Worm (Caenorhabditis elegans): Measurements from ENCODE around the gene F19G12.11.
"Not testable (repeated sequence)": the region's sequence is repeated elsewhere in the genome, so short reads cannot be mapped to it uniquely, and the experiment has no call there.

F19G12.11 gene

ce11 chrX:1410552-1410951, 15.8 kb downstream of the F19G12.11 start, which contains the start of gene abu-2:
TSS of gene abu-2 (minus strand) at chrX:1410652.
- TF ChIP-seq bed-3 (GFP tag; optimal IDR thresholded peaks at IDR 0.05): no peak
- no peak for TF ChIP-seq sptf-1 (tag; optimal IDR thresholded peaks at IDR 0.05)
- TF ChIP-seq nhr-28 (tag; optimal IDR thresholded peaks at IDR 0.05): no peak
- TF ChIP-seq mab-5 (tag; optimal IDR thresholded peaks at IDR 0.05): no peak
- TF ChIP-seq nhr-237 (tag; optimal IDR thresholded peaks at IDR 0.05): no peak
- TF ChIP-seq tbx-8 (GFP tag; optimal IDR thresholded peaks at IDR 0.05): no peak
- TF ChIP-seq unc-39 (tag; optimal IDR thresholded peaks at IDR 0.05): no peak
- TF ChIP-seq nhr-12 (tag; optimal IDR thresholded peaks at IDR 0.05): no peak
- TF ChIP-seq nhr-76 (tag; optimal IDR thresholded peaks at IDR 0.05): no peak
- no peak for TF ChIP-seq ztf-11 (tag; optimal IDR thresholded peaks at IDR 0.05)

DNA sequence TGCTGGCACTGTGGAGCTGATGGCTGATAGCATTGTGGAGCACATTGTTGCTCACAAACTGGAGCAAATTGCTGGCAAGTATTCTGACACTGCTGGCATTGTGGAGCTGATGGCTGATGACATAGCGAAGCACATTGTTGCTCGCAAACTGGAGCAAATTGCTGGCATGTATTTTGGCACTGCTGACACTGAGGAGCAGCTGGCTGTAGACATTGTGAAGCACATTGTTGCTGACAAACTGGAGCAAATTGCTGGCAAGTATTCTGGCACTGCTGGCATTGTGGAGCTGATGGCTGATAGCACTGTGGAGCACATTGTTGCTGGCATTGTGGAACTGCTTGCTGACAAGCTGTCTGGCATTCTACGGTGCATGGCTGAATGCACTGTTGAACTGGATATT, 17.1 kb downstream of the F19G12.11 start:
- no peak for TF ChIP-seq ceh-83 (GFP tag; optimal IDR thresholded peaks at IDR 0.05)
- TF ChIP-seq mls-2 (tag; optimal IDR thresholded peaks at IDR 0.05): no peak
- TF ChIP-seq cnd-1 (tag; optimal IDR thresholded peaks at IDR 0.05): no peak
- no peak for TF ChIP-seq ceh-39 (tag; optimal IDR thresholded peaks at IDR 0.05)
- no peak for TF ChIP-seq nhr-237 (tag; optimal IDR thresholded peaks at IDR 0.05)
- no peak for TF ChIP-seq nhr-28 (tag; optimal IDR thresholded peaks at IDR 0.05)
- no peak for TF ChIP-seq lsy-2 (tag; optimal IDR thresholded peaks at IDR 0.05)
- TF ChIP-seq nhr-12 (tag; optimal IDR thresholded peaks at IDR 0.05): no peak
- no peak for TF ChIP-seq sem-2 (GFP tag; optimal IDR thresholded peaks at IDR 0.05)
- no peak for TF ChIP-seq mab-5 (tag; optimal IDR thresholded peaks at IDR 0.05)
- TF ChIP-seq snpc-4 (tag; optimal IDR thresholded peaks at IDR 0.05): no peak
- TF ChIP-seq mep-1 (tag; optimal IDR thresholded peaks at IDR 0.05): no peak
- no peak for TF ChIP-seq drap-1 (GFP tag; optimal IDR thresholded peaks at IDR 0.05)
- no peak for TF ChIP-seq ces-1 (GFP tag; optimal IDR thresholded peaks at IDR 0.05)
- no peak for TF ChIP-seq pha-4 (tag; optimal IDR thresholded peaks at IDR 0.05)
- no peak for TF ChIP-seq ztf-11 (tag; optimal IDR thresholded peaks at IDR 0.05)

DNA sequence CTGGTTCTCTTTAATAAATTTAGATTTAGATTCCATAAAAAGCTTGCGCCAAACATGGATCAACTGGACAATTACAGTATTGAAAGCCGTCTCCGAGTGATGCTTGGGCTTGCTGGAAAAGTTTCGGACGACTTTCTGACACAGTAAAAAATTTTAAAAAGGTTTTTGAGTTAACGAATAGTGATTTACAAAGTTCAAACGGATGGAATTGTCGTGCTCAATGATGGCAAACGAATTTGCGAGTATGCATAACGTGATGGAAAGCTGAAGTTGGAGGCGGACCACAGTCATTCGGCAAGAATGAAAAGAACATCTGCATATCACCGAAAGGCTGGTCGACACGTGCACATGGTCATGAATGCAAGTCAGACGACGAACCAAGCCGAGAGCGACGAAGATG, 22.4 kb downstream of the F19G12.11 start, which contains the start of gene ZK402.1:
Gene ZK402.1 (plus strand): TSS at position 301 of the 400 bp plus-strand sequence.
- TF ChIP-seq nhr-76 (tag; optimal IDR thresholded peaks at IDR 0.05); unc-62 (GFP tag; optimal IDR thresholded peaks at IDR 0.05); cnd-1 (tag; optimal IDR thresholded peaks at IDR 0.05): not testable (repeated sequence)

DNA sequence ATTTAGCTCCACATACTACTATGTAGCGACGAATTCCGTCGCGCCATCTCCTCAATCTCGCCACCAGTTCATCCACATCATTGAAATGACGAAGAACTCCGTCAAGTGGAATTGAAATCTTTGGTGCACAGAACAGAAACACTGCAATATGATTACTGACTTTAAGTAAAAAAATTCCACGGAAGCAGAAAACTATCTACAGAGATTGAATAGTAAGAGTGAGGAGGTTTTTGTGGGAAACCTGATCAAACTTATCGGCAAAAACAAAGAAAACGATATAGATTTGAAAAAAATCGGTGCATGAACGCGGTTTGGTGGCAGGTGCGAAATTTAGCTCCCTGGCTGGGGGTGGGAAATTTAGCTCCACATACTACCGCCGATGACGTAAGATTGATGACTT, 22.9 kb downstream of the F19G12.11 start, which contains the start of gene ZK402.2:
Gene ZK402.2 (plus strand): TSS at position 301 of the 400 bp plus-strand sequence.
- not testable (repeated sequence) for TF ChIP-seq ztf-11, nhr-76, nhr-28 (tag; optimal IDR thresholded peaks at IDR 0.05)

- TF ChIP-seq tbx-8 (GFP tag; optimal IDR thresholded peaks at IDR 0.05): no peak
- TF ChIP-seq mep-1 (tag; optimal IDR thresholded peaks at IDR 0.05): no peak
- TF ChIP-seq nhr-28 (tag; optimal IDR thresholded peaks at IDR 0.05): no peak
- TF ChIP-seq unc-120 (tag; optimal IDR thresholded peaks at IDR 0.05; ENCODE audit: poor library complexity, severe bottlenecking): no peak
- no peak for TF ChIP-seq unc-39 (tag; optimal IDR thresholded peaks at IDR 0.05)
- no peak for TF ChIP-seq M03D4.4 (tag; optimal IDR thresholded peaks at IDR 0.05)
Observed at ce11 chrX:1401259-1401658, 25.1 kb downstream of the F19G12.11 start, which contains the start of gene ZK402.5. TSS of gene ZK402.5 (minus strand) at chrX:1401359.

DNA sequence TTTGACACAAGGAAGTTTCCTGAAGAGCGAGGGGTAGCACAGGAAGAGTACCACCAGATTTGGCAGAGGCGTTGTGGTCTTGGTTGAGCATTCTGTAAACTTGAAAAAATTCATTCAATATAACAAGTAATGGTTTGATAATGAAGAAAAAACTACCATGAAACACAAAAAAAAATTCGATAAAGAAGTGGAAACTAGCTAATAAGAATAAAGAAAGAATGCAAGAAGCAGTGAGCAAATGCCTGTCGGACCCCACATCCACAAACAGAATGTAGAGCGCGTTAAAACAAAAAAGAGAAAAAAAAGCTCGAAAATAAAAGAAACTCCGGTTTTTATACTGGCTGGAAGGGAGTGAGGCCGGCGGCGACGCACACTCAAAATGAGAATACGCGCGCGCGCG, 28.8 kb downstream of the F19G12.11 start, which contains the start of gene H39E20.1:
Gene H39E20.1 (minus strand): TSS at position 101 of the 400 bp plus-strand sequence.
- TF ChIP-seq ces-1 (GFP tag; optimal IDR thresholded peaks at IDR 0.05) (no peak), lin-32 (GFP tag; optimal IDR thresholded peaks at IDR 0.05) (no peak), mep-1 (tag; optimal IDR thresholded peaks at IDR 0.05) (no peak), unc-120 (tag; optimal IDR thresholded peaks at IDR 0.05; ENCODE audit: poor library complexity, severe bottlenecking) (no peak), flh-1 (GFP tag; optimal IDR thresholded peaks at IDR 0.05) (no peak), sem-2 (GFP tag; optimal IDR thresholded peaks at IDR 0.05) (no peak), nhr-2 (tag; optimal IDR thresholded peaks at IDR 0.05) (no peak), hlh-1 (tag; optimal IDR thresholded peaks at IDR 0.05) (no peak), pha-4 (tag; optimal IDR thresholded peaks at IDR 0.05) (no peak), unc-62 (GFP tag; optimal IDR thresholded peaks at IDR 0.05) (no peak), blmp-1 (tag; optimal IDR thresholded peaks at IDR 0.05) (no peak)
